Worm (Caenorhabditis elegans): ENCODE measurements around the gene aass-1.
A peak's percentile ranks its signal among the peaks of the same experiment; 100 is the strongest.

The aass-1 gene

ce11 chrIV:240257-240754, 4.6 kb upstream of the aass-1 start, which contains the start of the genes fnta-1 and cogc-8:
TSS of gene fnta-1 (minus strand) at chrIV:240307.
TSS of gene cogc-8 (plus strand) at chrIV:240451.
- TF ChIP-seq nhr-6 (tag; optimal IDR thresholded peaks at IDR 0.05), result no peak
- no peak for TF ChIP-seq ztf-1 (GFP tag; conservative IDR thresholded peaks at IDR 0.05)
- no peak for TF ChIP-seq nhr-21 (tag; optimal IDR thresholded peaks at IDR 0.05)
- peak; percentile 11 for TF ChIP-seq crh-2 (tag; optimal IDR thresholded peaks at IDR 0.05)
- no peak for TF ChIP-seq nhr-237 (tag; optimal IDR thresholded peaks at IDR 0.05)
- peak; percentile 21 for TF ChIP-seq lin-13 (GFP tag; optimal IDR thresholded peaks at IDR 0.05)
- TF ChIP-seq unc-55 (GFP tag; optimal IDR thresholded peaks at IDR 0.05), result peak; percentile 76
- no peak for TF ChIP-seq mab-5 (tag; optimal IDR thresholded peaks at IDR 0.05)
- peak; percentile 24 for TF ChIP-seq sma-3 (GFP tag; optimal IDR thresholded peaks at IDR 0.05)
- TF ChIP-seq ceh-16 (tag; optimal IDR thresholded peaks at IDR 0.05), result no peak
- peak in 1 of 2 experiments; percentile 68 for TF ChIP-seq lsy-2 (tag; optimal IDR thresholded peaks at IDR 0.05)
- peak; percentile 51 for TF ChIP-seq nhr-129 (tag; optimal IDR thresholded peaks at IDR 0.05)
- TF ChIP-seq R02D3.7 (tag; optimal IDR thresholded peaks at IDR 0.05), result peak; percentile 81
- no peak for TF ChIP-seq ZK546.5 (tag; optimal IDR thresholded peaks at IDR 0.05)
- peak; percentile 61 for TF ChIP-seq gmeb-1 (tag; optimal IDR thresholded peaks at IDR 0.05)
- peak; percentile 58 for TF ChIP-seq C34F6.9 (tag; optimal IDR thresholded peaks at IDR 0.05)

ce11 chrIV:244278-244677, 665 bp upstream of the aass-1 start:
- TF ChIP-seq unc-55 (GFP tag; optimal IDR thresholded peaks at IDR 0.05) (no peak), alr-1 (tag; optimal IDR thresholded peaks at IDR 0.05) (no peak), ztf-11 (tag; optimal IDR thresholded peaks at IDR 0.05) (no peak), dmd-4 (tag; optimal IDR thresholded peaks at IDR 0.05) (no peak), gmeb-1 (tag; optimal IDR thresholded peaks at IDR 0.05) (no peak), mbf-1 (tag; optimal IDR thresholded peaks at IDR 0.05) (no peak), zag-1 (tag; optimal IDR thresholded peaks at IDR 0.05) (no peak), sma-9 (GFP tag; optimal IDR thresholded peaks at IDR 0.05) (no peak), sma-9 (tag; optimal IDR thresholded peaks at IDR 0.05) (no peak), skn-1 (tag; optimal IDR thresholded peaks at IDR 0.05) (no peak)

ce11 chrIV:247494-247893, 2.6 kb downstream of the aass-1 start:
- TF ChIP-seq sma-3 (GFP tag; optimal IDR thresholded peaks at IDR 0.05) (peak; percentile 79), R02D3.7 (tag; optimal IDR thresholded peaks at IDR 0.05) (no peak), egl-27 (tag; optimal IDR thresholded peaks at IDR 0.05) (no peak), unc-39 (tag; optimal IDR thresholded peaks at IDR 0.05) (no peak), mbf-1 (tag; optimal IDR thresholded peaks at IDR 0.05) (no peak), nhr-6 (tag; optimal IDR thresholded peaks at IDR 0.05) (peak; percentile 65), ztf-1 (GFP tag; conservative IDR thresholded peaks at IDR 0.05) (no peak), nhr-129 (tag; optimal IDR thresholded peaks at IDR 0.05) (peak; percentile 48), ceh-16 (tag; optimal IDR thresholded peaks at IDR 0.05) (no peak), elt-1 (tag; optimal IDR thresholded peaks at IDR 0.05) (no peak), nhr-12 (tag; optimal IDR thresholded peaks at IDR 0.05) (no peak), mdl-1 (tag; optimal IDR thresholded peaks at IDR 0.05) (peak; percentile 67 to 86), ztf-11 (tag; optimal IDR thresholded peaks at IDR 0.05) (no peak), ceh-82 (tag; optimal IDR thresholded peaks at IDR 0.05) (no peak), fos-1 (tag; optimal IDR thresholded peaks at IDR 0.05) (peak; percentile 52), sma-9 (GFP tag; optimal IDR thresholded peaks at IDR 0.05) (peak; percentile 86), sma-9 (tag; optimal IDR thresholded peaks at IDR 0.05) (no peak), gmeb-1 (tag; optimal IDR thresholded peaks at IDR 0.05) (peak; percentile 56), nhr-21 (tag; optimal IDR thresholded peaks at IDR 0.05) (peak; percentile 80), skn-1 (tag; optimal IDR thresholded peaks at IDR 0.05) (no peak), ZK546.5 (tag; optimal IDR thresholded peaks at IDR 0.05) (no peak), mab-5 (tag; optimal IDR thresholded peaks at IDR 0.05) (peak; percentile 40), aly-2 (tag; optimal IDR thresholded peaks at IDR 0.05) (no peak), crh-2 (tag; optimal IDR thresholded peaks at IDR 0.05) (peak; percentile 56), zag-1 (tag; optimal IDR thresholded peaks at IDR 0.05) (no peak), blmp-1 (tag; optimal IDR thresholded peaks at IDR 0.05; ENCODE audit: insufficient read depth) (peak; percentile 73), C34F6.9 (tag; optimal IDR thresholded peaks at IDR 0.05) (no peak), nhr-25 (tag; optimal IDR thresholded peaks at IDR 0.05) (peak; percentile 75)

ce11 chrIV:252454-252853, 7.5 kb downstream of the aass-1 start, which contains the start of gene grl-19:
TSS of gene grl-19 (minus strand) at chrIV:252554.
- no peak for TF ChIP-seq unc-55 (GFP tag; optimal IDR thresholded peaks at IDR 0.05)
- no peak for TF ChIP-seq crh-2 (tag; optimal IDR thresholded peaks at IDR 0.05)
- no peak for TF ChIP-seq nhr-237 (tag; optimal IDR thresholded peaks at IDR 0.05)
- no peak for TF ChIP-seq unc-62 (GFP tag; optimal IDR thresholded peaks at IDR 0.05)
- no peak for TF ChIP-seq sma-9 (GFP tag; optimal IDR thresholded peaks at IDR 0.05)
- TF ChIP-seq sma-9 (tag; optimal IDR thresholded peaks at IDR 0.05), result no peak
- no peak for TF ChIP-seq nhr-6 (tag; optimal IDR thresholded peaks at IDR 0.05)
- no peak for TF ChIP-seq elt-1 (tag; optimal IDR thresholded peaks at IDR 0.05)
- no peak for TF ChIP-seq sem-4 (tag; optimal IDR thresholded peaks at IDR 0.05)
- no peak for TF ChIP-seq mdl-1 (tag; optimal IDR thresholded peaks at IDR 0.05)

Data from whole organism, L2 larva.